Worm (Caenorhabditis elegans): ENCODE measurements around the gene spig-5.

The spig-5 gene

ce11 chrV:14311115-14311514, 2.9 kb downstream of the spig-5 start, which contains the start of gene ddn-3:
Gene ddn-3 (minus strand): TSS chrV:14311215.
- TF ChIP-seq ceh-2 (tag; optimal IDR thresholded peaks at IDR 0.05) (no peak), pha-4 (tag; optimal IDR thresholded peaks at IDR 0.05) (no peak), unc-42 (tag; optimal IDR thresholded peaks at IDR 0.05) (no peak), T23F11.4 (GFP tag; optimal IDR thresholded peaks at IDR 0.05) (no peak), fkh-6 (tag; optimal IDR thresholded peaks at IDR 0.05) (no peak), pat-9 (tag; optimal IDR thresholded peaks at IDR 0.05) (no peak), pha-2 (tag; optimal IDR thresholded peaks at IDR 0.05) (no peak), lim-6 (tag; optimal IDR thresholded peaks at IDR 0.05) (no peak), ztf-16 (tag; optimal IDR thresholded peaks at IDR 0.05) (no peak), lin-11 (tag; optimal IDR thresholded peaks at IDR 0.05) (no peak), elt-2 (tag; optimal IDR thresholded peaks at IDR 0.05) (no peak), gmeb-2 (tag; optimal IDR thresholded peaks at IDR 0.05) (no peak), pax-1 (tag; optimal IDR thresholded peaks at IDR 0.05) (no peak), fkh-10 (GFP tag; optimal IDR thresholded peaks at IDR 0.05) (no peak), hlh-15 (tag; optimal IDR thresholded peaks at IDR 0.05) (no peak), eyg-1 (tag; optimal IDR thresholded peaks at IDR 0.05) (no peak), zip-5 (tag; optimal IDR thresholded peaks at IDR 0.05) (no peak), ttx-3 (tag; optimal IDR thresholded peaks at IDR 0.05) (no peak), ets-4 (tag; optimal IDR thresholded peaks at IDR 0.05) (no peak), unc-3 (GFP tag; conservative IDR thresholded peaks at IDR 0.05) (no peak), unc-3 (tag; optimal IDR thresholded peaks at IDR 0.05) (no peak)

DNA sequence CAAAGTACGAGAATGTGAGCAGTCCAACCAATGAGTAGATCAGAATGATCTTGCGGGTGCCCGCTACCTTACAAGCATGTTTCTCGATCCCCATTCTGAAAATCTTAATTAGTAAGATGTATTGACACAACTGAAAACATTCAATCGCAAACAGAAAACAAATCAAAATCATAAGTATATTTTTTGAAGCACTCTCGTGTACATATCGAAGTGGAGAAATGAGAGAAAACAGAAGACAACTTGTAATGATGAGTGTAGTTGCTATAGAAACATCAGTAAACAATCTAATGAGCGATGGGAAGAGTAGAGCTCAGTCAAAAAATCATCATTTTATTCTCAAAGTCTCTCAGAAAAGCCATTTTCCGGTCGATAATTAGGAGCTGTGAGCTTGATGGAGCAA, 4.4 kb downstream of the spig-5 start, which contains the start of gene F14D7.8:
TSS of gene F14D7.8 (minus strand) at position 101 of the 400 bp plus-strand sequence.
- TF ChIP-seq elt-4 (tag; optimal IDR thresholded peaks at IDR 0.05) (no peak), unc-55 (GFP tag; optimal IDR thresholded peaks at IDR 0.05) (no peak), unc-42 (tag; optimal IDR thresholded peaks at IDR 0.05) (no peak), pros-1 (tag; optimal IDR thresholded peaks at IDR 0.05) (no peak), zip-5 (tag; optimal IDR thresholded peaks at IDR 0.05) (no peak), ahr-1 (tag; optimal IDR thresholded peaks at IDR 0.05) (no peak), nfya-1 (tag; optimal IDR thresholded peaks at IDR 0.05) (no peak), nhr-11 (tag; optimal IDR thresholded peaks at IDR 0.05) (no peak), tbx-2 (tag; optimal IDR thresholded peaks at IDR 0.05) (no peak)

DNA sequence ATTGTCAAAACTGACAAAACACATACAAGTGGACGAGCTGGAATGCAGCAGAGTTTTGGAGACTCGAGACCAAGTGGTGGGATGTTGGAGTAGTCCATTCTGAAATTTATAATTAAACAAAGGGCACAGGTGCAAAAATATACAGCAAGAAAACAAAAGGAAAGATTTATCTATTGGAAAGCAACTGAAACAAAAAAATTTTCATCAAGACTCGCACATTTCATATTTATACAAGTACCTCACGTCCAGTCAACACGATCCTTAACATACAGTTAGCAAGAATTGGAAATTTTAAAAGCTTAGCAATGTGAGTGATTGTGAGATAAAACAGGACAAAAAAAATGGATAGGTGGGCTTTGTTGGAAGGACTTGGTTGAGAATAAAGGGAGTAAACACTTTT, 6.0 kb downstream of the spig-5 start, which contains the start of gene F47B8.1:
TSS of gene F47B8.1 (minus strand) at position 101 of the 400 bp plus-strand sequence.
- TF ChIP-seq pax-1 (tag; optimal IDR thresholded peaks at IDR 0.05), result no peak
- TF ChIP-seq pha-2 (tag; optimal IDR thresholded peaks at IDR 0.05), result no peak
- TF ChIP-seq gmeb-2 (tag; optimal IDR thresholded peaks at IDR 0.05), result no peak
- TF ChIP-seq madf-2 (tag; optimal IDR thresholded peaks at IDR 0.05), result no peak
- TF ChIP-seq C08G9.2 (tag; optimal IDR thresholded peaks at IDR 0.05), result no peak
- TF ChIP-seq fax-1 (tag; optimal IDR thresholded peaks at IDR 0.05), result no peak
- TF ChIP-seq eyg-1 (tag; optimal IDR thresholded peaks at IDR 0.05), result no peak
- TF ChIP-seq pag-3 (tag; optimal IDR thresholded peaks at IDR 0.05; ENCODE audit: borderline replicate concordance), result no peak
- TF ChIP-seq unc-3 (GFP tag; conservative IDR thresholded peaks at IDR 0.05), result no peak
- no peak for TF ChIP-seq unc-3 (tag; optimal IDR thresholded peaks at IDR 0.05)
- TF ChIP-seq ceh-6 (GFP tag; optimal IDR thresholded peaks at IDR 0.05), result no peak
- no peak for TF ChIP-seq ceh-2 (tag; optimal IDR thresholded peaks at IDR 0.05)
- TF ChIP-seq dmd-4 (tag; optimal IDR thresholded peaks at IDR 0.05; ENCODE audit: borderline replicate concordance), result no peak
- TF ChIP-seq npax-4 (tag; optimal IDR thresholded peaks at IDR 0.05), result no peak
- TF ChIP-seq pros-1 (tag; optimal IDR thresholded peaks at IDR 0.05), result no peak
- no peak for TF ChIP-seq pat-9 (tag; optimal IDR thresholded peaks at IDR 0.05)
- no peak for TF ChIP-seq ceh-30 (tag; optimal IDR thresholded peaks at IDR 0.05)
- TF ChIP-seq hlh-15 (tag; optimal IDR thresholded peaks at IDR 0.05), result no peak
- no peak for TF ChIP-seq ref-2 (tag; optimal IDR thresholded peaks at IDR 0.05)

- no peak for TF ChIP-seq odd-2 (tag; optimal IDR thresholded peaks at IDR 0.05)
- no peak for TF ChIP-seq ref-2 (tag; optimal IDR thresholded peaks at IDR 0.05)
- TF ChIP-seq ceh-34 (tag; optimal IDR thresholded peaks at IDR 0.05), result no peak
- TF ChIP-seq ceh-24 (tag; optimal IDR thresholded peaks at IDR 0.05), result no peak
- no peak for TF ChIP-seq C08G9.2 (tag; optimal IDR thresholded peaks at IDR 0.05)
These were observed 8.3 kb downstream of the spig-5 start, which contains the start of gene F47B8.2 for ce11 chrV:14316525-14316924. Gene F47B8.2 (minus strand): TSS chrV:14316625.
